Fruit fly (Drosophila melanogaster) whole organism, embryonic: ENCODE measurements around the gene CG7381.

Experiments
- Bteb2 ChIP-seq: fragments of 200-800 bp; sonication (Bioruptor generic); optimal IDR thresholded peaks from 2 replicates; lab custom pipeline; 2016; ENCODE audit warnings: missing biosample characterization, missing genetic modification characterization
- CG10979 ChIP-seq: fragments of 200-800 bp; sonication (Bioruptor generic); optimal IDR thresholded peaks from 2 replicates; lab custom pipeline; 2018; ENCODE audit warnings: missing biosample characterization, mild to moderate bottlenecking, missing genetic modification characterization, moderate library complexity
- CG11504 ChIP-seq: fragments of 200-800 bp; sonication (Bioruptor generic); optimal IDR thresholded peaks from 3 replicates; lab custom pipeline; 2019; ENCODE audit warnings: missing biosample characterization, mild to moderate bottlenecking, missing genetic modification characterization, moderate library complexity
- CG12104 ChIP-seq: fragments of 200-800 bp; sonication (Bioruptor generic); optimal IDR thresholded peaks from 3 replicates; lab custom pipeline; 2016; ENCODE audit warnings: missing biosample characterization, missing genetic modification characterization
- CG12299 ChIP-seq: fragments of 200-800 bp; sonication (Bioruptor generic); optimal IDR thresholded peaks from 2 replicates; lab custom pipeline; 2018; ENCODE audit warnings: missing biosample characterization, mild to moderate bottlenecking, missing genetic modification characterization
- CG12744 ChIP-seq: fragments of 200-800 bp; sonication (Bioruptor generic); optimal IDR thresholded peaks from 2 replicates; lab custom pipeline; 2016; ENCODE audit warnings: missing biosample characterization, missing genetic modification characterization
- CG13287 ChIP-seq: fragments of 200-800 bp; sonication (Bioruptor generic); IDR thresholded peaks from 2 replicates; pipeline ENCODE4 v1.3.6; 2022; ENCODE audit warnings: missing biosample characterization, missing genetic modification characterization; ENCODE audit not compliant: partially characterized antibody
- CG13424 ChIP-seq: fragments of 200-800 bp; sonication (Bioruptor generic); optimal IDR thresholded peaks from 2 replicates; lab custom pipeline; 2019; ENCODE audit warnings: missing biosample characterization, mild to moderate bottlenecking, missing genetic modification characterization, moderate library complexity
- CG15073 ChIP-seq: fragments of 200-800 bp; sonication (Bioruptor generic); optimal IDR thresholded peaks from 2 replicates; lab custom pipeline; 2016; ENCODE audit warnings: missing biosample characterization, missing genetic modification characterization
- CG1529 ChIP-seq: fragments of 200-800 bp; sonication (Bioruptor generic); optimal IDR thresholded peaks from 3 replicates; lab custom pipeline; 2018; ENCODE audit warnings: missing biosample characterization, missing genetic modification characterization
- CG15696 ChIP-seq: fragments of 200-800 bp; sonication (Bioruptor generic); optimal IDR thresholded peaks from 2 replicates; lab custom pipeline; 2019; ENCODE audit warnings: missing biosample characterization, mild to moderate bottlenecking, missing genetic modification characterization, moderate library complexity
- CG17359 ChIP-seq: fragments of 200-800 bp; sonication (Bioruptor generic); optimal IDR thresholded peaks from 3 replicates; lab custom pipeline; 2018; ENCODE audit warnings: missing biosample characterization, mild to moderate bottlenecking, missing genetic modification characterization, moderate library complexity
- CG18599 ChIP-seq: fragments of 200-800 bp; sonication (Bioruptor generic); optimal IDR thresholded peaks from 3 replicates; lab custom pipeline; 2017; ENCODE audit warnings: missing biosample characterization, missing genetic modification characterization, mild to moderate bottlenecking, moderate library complexity, missing genetic modification reagents
- CG3065 ChIP-seq: fragments of 200-800 bp; sonication (Bioruptor generic); optimal IDR thresholded peaks from 2 replicates; lab custom pipeline; 2016; ENCODE audit warnings: missing biosample characterization, missing genetic modification characterization
- CG34224 ChIP-seq: fragments of 200-800 bp; sonication (Bioruptor generic); IDR thresholded peaks from 3 replicates; pipeline ENCODE4 v1.3.6; 2022; ENCODE audit warnings: missing biosample characterization, missing genetic modification characterization; ENCODE audit not compliant: partially characterized antibody
- CG4328 ChIP-seq: fragments of 200-800 bp; sonication (Bioruptor generic); optimal IDR thresholded peaks from 3 replicates; lab custom pipeline; 2017; ENCODE audit warnings: missing biosample characterization, missing genetic modification reagents, missing genetic modification characterization
- CG8281 ChIP-seq: fragments of 200-800 bp; sonication (Bioruptor generic); optimal IDR thresholded peaks from 2 replicates; lab custom pipeline; 2018; ENCODE audit warnings: missing biosample characterization, mild to moderate bottlenecking, missing genetic modification characterization, moderate library complexity
- CG9727 ChIP-seq: fragments of 200-800 bp; sonication (Bioruptor generic); optimal IDR thresholded peaks from 3 replicates; lab custom pipeline; 2017; ENCODE audit warnings: missing biosample characterization, mild to moderate bottlenecking, missing genetic modification characterization
- CG9797 ChIP-seq: fragments of 200-800 bp; sonication (Bioruptor generic); optimal IDR thresholded peaks from 3 replicates; lab custom pipeline; 2018; ENCODE audit warnings: missing biosample characterization, mild to moderate bottlenecking, missing genetic modification characterization
- CG9876 ChIP-seq: fragments of 200-800 bp; sonication (Bioruptor generic); optimal IDR thresholded peaks from 2 replicates; lab custom pipeline; 2016; ENCODE audit warnings: missing biosample characterization, missing genetic modification characterization
- CHES-1-like ChIP-seq: fragments of 200-800 bp; sonication (Bioruptor generic); optimal IDR thresholded peaks from 2 replicates; lab custom pipeline; 2016; ENCODE audit warnings: missing biosample characterization, missing genetic modification characterization
- Camta ChIP-seq: fragments of 200-800 bp; sonication (Bioruptor generic); optimal IDR thresholded peaks from 2 replicates; lab custom pipeline; 2016; ENCODE audit warnings: missing biosample characterization, missing genetic modification characterization
- CkIIα-i1 ChIP-seq: fragments of 200-800 bp; sonication (Bioruptor generic); IDR thresholded peaks from 2 replicates; pipeline ENCODE4 v1.3.6; 2022; ENCODE audit warnings: missing biosample characterization, missing genetic modification characterization
- D ChIP-seq, 2 experiments: fragments of 200-800 bp in 1 of 2; fragments of >200 bp in 1 of 2; sonication (Bioruptor generic) in 1 of 2; optimal IDR thresholded peaks; 2 replicates in 1 of 2; 3 replicates in 1 of 2; lab custom pipeline; 2017; ENCODE audit warnings: mild to moderate bottlenecking in 1 of 2, missing biosample characterization in 1 of 2, missing genetic modification characterization in 1 of 2, missing genetic modification reagents in 1 of 2
- Dek ChIP-seq: fragments of 200-800 bp; sonication (Bioruptor generic); optimal IDR thresholded peaks from 3 replicates; lab custom pipeline; 2019; ENCODE audit warnings: missing biosample characterization, mild to moderate bottlenecking, missing genetic modification characterization, moderate library complexity
- Elba2 ChIP-seq: fragments of 200-800 bp; sonication (Bioruptor generic); optimal IDR thresholded peaks from 3 replicates; lab custom pipeline; 2016; ENCODE audit warnings: missing biosample characterization, missing genetic modification characterization
- Ets97D ChIP-seq: fragments of 200-800 bp; sonication (Bioruptor generic); optimal IDR thresholded peaks from 3 replicates; lab custom pipeline; 2016; ENCODE audit warnings: missing biosample characterization, missing genetic modification characterization
- HmgD ChIP-seq: fragments of 200-800 bp; sonication (Bioruptor generic); optimal IDR thresholded peaks from 3 replicates; lab custom pipeline; 2016; ENCODE audit warnings: missing biosample characterization, missing genetic modification characterization
- HmgZ ChIP-seq: fragments of 200-800 bp; sonication (Bioruptor generic); optimal IDR thresholded peaks from 2 replicates; lab custom pipeline; 2018; ENCODE audit warnings: missing biosample characterization, mild to moderate bottlenecking, missing genetic modification characterization
- Lim3 ChIP-seq: fragments of 200-800 bp; sonication (Bioruptor generic); IDR thresholded peaks from 2 replicates; pipeline ENCODE4 v1.3.6; 2022; ENCODE audit warnings: missing biosample characterization, missing genetic modification characterization
- Med ChIP-seq: fragments of 200-800 bp; sonication (Bioruptor generic); peaks from one replicate; lab custom pipeline; 2016; ENCODE audit warnings: missing biosample characterization, missing genetic modification characterization, mild to moderate bottlenecking, inconsistent platforms, moderate library complexity
- NFAT ChIP-seq: fragments of 200-800 bp; sonication (Bioruptor generic); IDR thresholded peaks from 2 replicates; pipeline ENCODE4 v1.3.6; 2022; ENCODE audit warnings: missing biosample characterization, missing genetic modification characterization
- Neu2 ChIP-seq: fragments of 200-800 bp; sonication (Bioruptor generic); optimal IDR thresholded peaks from 3 replicates; lab custom pipeline; 2016; ENCODE audit warnings: missing biosample characterization, missing genetic modification characterization, borderline replicate concordance
- Rx ChIP-seq: fragments of 200-800 bp; sonication (Bioruptor generic); IDR thresholded peaks from 2 replicates; pipeline ENCODE4 v1.3.6; 2022; ENCODE audit warnings: missing biosample characterization, missing genetic modification characterization
- Sin3A ChIP-seq: fragments of >200 bp; optimal IDR thresholded peaks from 2 replicates; lab custom pipeline; 2018
- az2 ChIP-seq: fragments of 200-800 bp; sonication (Bioruptor generic); optimal IDR thresholded peaks from 3 replicates; lab custom pipeline; 2016; ENCODE audit warnings: missing biosample characterization, missing genetic modification characterization
- croc ChIP-seq: fragments of 200-800 bp; sonication (Bioruptor generic); conservative IDR thresholded peaks from 3 replicates; pipeline ENCODE4 v1.3.6; 2022; ENCODE audit warnings: missing biosample characterization, missing genetic modification characterization
- fd102C ChIP-seq: fragments of 200-800 bp; sonication (Bioruptor generic); optimal IDR thresholded peaks from 2 replicates; lab custom pipeline; 2018; ENCODE audit warnings: missing biosample characterization, mild to moderate bottlenecking, missing genetic modification characterization, moderate library complexity
- fd96Cb ChIP-seq: fragments of 200-800 bp; sonication (Bioruptor generic); optimal IDR thresholded peaks from 2 replicates; lab custom pipeline; 2018; ENCODE audit warnings: missing biosample characterization, mild to moderate bottlenecking, missing genetic modification characterization, moderate library complexity
- lbe ChIP-seq: fragments of 200-800 bp; sonication (Bioruptor generic); optimal IDR thresholded peaks from 2 replicates; lab custom pipeline; 2016; ENCODE audit warnings: missing biosample characterization, mild to moderate bottlenecking, missing genetic modification characterization
- otp ChIP-seq: fragments of 200-800 bp; sonication (Bioruptor generic); IDR thresholded peaks from 3 replicates; pipeline ENCODE4, ENCODE4 v1.3.6; 2022; ENCODE audit warnings: missing biosample characterization, missing genetic modification characterization
- pb ChIP-seq: fragments of 200-800 bp; sonication (Bioruptor generic); optimal IDR thresholded peaks from 3 replicates; lab custom pipeline; 2016; ENCODE audit warnings: missing biosample characterization, missing genetic modification characterization
- pzg ChIP-seq: fragments of 200-800 bp; sonication (Bioruptor generic); optimal IDR thresholded peaks from 3 replicates; lab custom pipeline; 2018; ENCODE audit warnings: missing biosample characterization, mild to moderate bottlenecking, missing genetic modification characterization, moderate library complexity
- row ChIP-seq: fragments of 200-800 bp; sonication (Bioruptor generic); IDR thresholded peaks from 3 replicates; pipeline ENCODE4 v1.3.6; 2022; ENCODE audit warnings: missing biosample characterization, missing genetic modification characterization
- tap ChIP-seq: fragments of 200-800 bp; optimal IDR thresholded peaks from 3 replicates; lab custom pipeline; 2019; ENCODE audit warnings: missing biosample characterization, mild to moderate bottlenecking, missing genetic modification characterization, moderate library complexity
- tx ChIP-seq: fragments of 200-800 bp; sonication (Bioruptor generic); optimal IDR thresholded peaks from 2 replicates; lab custom pipeline; 2016; ENCODE audit warnings: missing biosample characterization, missing genetic modification characterization
- unpg ChIP-seq: fragments of 200-800 bp; sonication (Bioruptor generic); optimal IDR thresholded peaks from 3 replicates; lab custom pipeline; 2018; ENCODE audit warnings: missing biosample characterization, mild to moderate bottlenecking, missing genetic modification characterization, moderate library complexity
- vfl ChIP-seq: fragments of 200-800 bp; sonication (Bioruptor generic); optimal IDR thresholded peaks from 2 replicates; lab custom pipeline; 2016; ENCODE audit warnings: missing biosample characterization, missing genetic modification characterization
- zen2 ChIP-seq: fragments of 200-800 bp; sonication (Bioruptor generic); IDR thresholded peaks from 3 replicates; pipeline ENCODE4 v1.3.6; 2022; ENCODE audit warnings: missing biosample characterization, missing genetic modification characterization; ENCODE audit not compliant: partially characterized antibody

CG7381 gene

DNA sequence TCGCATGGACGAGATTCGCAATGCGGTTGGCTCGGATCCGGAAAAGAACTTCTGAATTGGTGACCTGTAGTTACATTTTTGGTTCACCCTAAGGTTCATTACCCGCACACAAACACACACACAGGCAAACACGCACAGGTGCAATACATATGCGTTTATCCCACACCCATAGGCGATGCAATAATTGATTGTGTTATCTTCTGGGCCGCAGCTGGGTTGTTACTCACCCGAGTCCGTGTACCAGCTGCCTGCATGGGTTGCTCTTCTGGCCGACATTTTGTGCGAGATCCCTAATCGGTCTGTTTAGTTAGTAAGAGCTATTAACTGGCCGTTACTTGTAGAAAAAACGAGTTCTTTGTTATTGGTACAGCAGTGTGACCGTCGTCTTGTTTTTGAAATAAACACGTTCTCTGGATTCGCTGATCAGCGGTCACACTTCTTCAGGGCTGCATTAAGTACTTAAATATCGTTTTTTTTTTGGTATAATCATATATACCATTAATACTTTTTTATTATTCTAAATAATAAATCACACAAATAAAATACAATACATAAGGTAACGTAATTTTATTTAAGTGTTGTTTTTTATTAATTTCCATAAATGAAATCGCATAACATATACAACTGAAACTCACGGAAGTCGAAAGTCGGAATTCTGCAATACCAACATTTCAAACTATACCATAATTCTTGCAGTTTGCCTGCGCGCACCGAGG lies 33.8 kb upstream of the CG7381 start, which contains the start of gene CG8031 (continued):
- TF ChIP-seq Camta (GFP tag; lab: Kevin White, UChicago) (no peak), D (optimal IDR thresholded peaks at IDR 0.05; lab: Kevin White, UChicago) (no peak), D (GFP tag; optimal IDR thresholded peaks at IDR 0.05; lab: Kevin White, UChicago) (no peak), CG18599 (GFP tag; lab: Kevin White, UChicago) (no peak), unpg (no peak), HmgD (GFP tag; lab: Kevin White, UChicago) (no peak), Dek (tag; lab: Kevin White, UChicago) (no peak), CG3065 (no peak), CG15073 (GFP tag; lab: Kevin White, UChicago) (no peak), CG9727 (no peak), CHES-1-like (GFP tag; lab: Kevin White, UChicago) (no peak), zen2 (GFP tag; lab: Robert Waterston, UW) (no peak), CG12104 (peak; percentile 14), CG9797 (GFP tag; lab: Kevin White, UChicago) (peak; percentile 97), NFAT (GFP tag; lab: Robert Waterston, UW) (no peak), CG12299 (tag; lab: Kevin White, UChicago) (no peak), CG8281 (tag; lab: Kevin White, UChicago) (no peak), az2 (GFP tag; lab: Kevin White, UChicago) (no peak), croc (GFP tag; lab: Robert Waterston, UW) (no peak), otp (no peak), CG9876 (GFP tag; lab: Kevin White, UChicago) (no peak), CG10979 (tag; lab: Kevin White, UChicago) (peak; percentile 11), vfl (GFP tag; lab: Kevin White, UChicago) (no peak), HmgZ (no peak), CG13424 (tag; lab: Kevin White, UChicago) (no peak), Elba2 (GFP tag; lab: Kevin White, UChicago) (no peak), CG12744 (no peak), Bteb2 (GFP tag; lab: Kevin White, UChicago) (no peak), CG1529 (GFP tag; lab: Kevin White, UChicago) (no peak), Med (GFP tag; lab: Kevin White, UChicago) (no peak), CG13287 (GFP tag; lab: Robert Waterston, UW) (no peak; the same call in 1 of the 2 replicates), Ets97D (GFP tag; lab: Kevin White, UChicago) (peak; percentile 16), tap (tag; lab: Kevin White, UChicago) (no peak), Lim3 (no peak), pzg (GFP tag; lab: Kevin White, UChicago) (peak; percentile 62), Neu2 (GFP tag; lab: Kevin White, UChicago) (no peak), Rx (GFP tag; lab: Robert Waterston, UW) (no peak), CG15696 (no peak), tx (no peak), CG11504 (tag; lab: Kevin White, UChicago) (no peak), CG34224 (GFP tag; lab: Robert Waterston, UW) (peak; percentile 28; the same call in 2 of the 3 replicates), CG17359 (tag; lab: Kevin White, UChicago) (no peak), row (GFP tag; lab: Robert Waterston, UW) (peak; percentile 38; the same call in 1 of the 3 replicates), Sin3A (peak; percentile 91), pb (GFP tag; lab: Kevin White, UChicago) (no peak), CG4328 (GFP tag; lab: Kevin White, UChicago) (no peak), lbe (GFP tag; lab: Kevin White, UChicago) (no peak), fd102C (GFP tag; lab: Kevin White, UChicago) (no peak), fd96Cb (no peak), CkIIα-i1 (no peak)
